Worm (Caenorhabditis elegans) whole organism, L2 larva: Measurements from ENCODE around the gene K05F6.8.

ENCODE experiments used
- ZK546.5 ChIP-seq: sonication (generic microtip); optimal IDR thresholded peaks from 2 replicates; lab custom pipeline; 2017; ENCODE audit warnings: missing biosample characterization, missing genetic modification characterization
- aly-2 ChIP-seq: fragments of 150-350 bp; optimal IDR thresholded peaks from 2 replicates; lab custom pipeline; 2014; ENCODE audit warnings: missing biosample characterization, missing genetic modification characterization
- ceh-82 ChIP-seq: fragments of 150-350 bp; optimal IDR thresholded peaks from 2 replicates; lab custom pipeline; 2014; ENCODE audit warnings: missing biosample characterization, missing genetic modification characterization
- egl-27 ChIP-seq: sonication (generic microtip); optimal IDR thresholded peaks from 3 replicates; lab custom pipeline; 2017; ENCODE audit warnings: missing biosample characterization, missing genetic modification reagents, missing genetic modification characterization
- elt-1 ChIP-seq: fragments of 150-350 bp; optimal IDR thresholded peaks from 2 replicates; lab custom pipeline; 2014; ENCODE audit warnings: missing biosample characterization, missing genetic modification characterization
- fos-1 ChIP-seq: fragments of 150-350 bp; optimal IDR thresholded peaks from 2 replicates; lab custom pipeline; 2014; ENCODE audit warnings: missing biosample characterization, missing genetic modification characterization
- lin-11 ChIP-seq: fragments of 150-350 bp; sonication (generic microtip); optimal IDR thresholded peaks from 2 replicates; lab custom pipeline; 2014; ENCODE audit warnings: missing biosample characterization, missing genetic modification characterization, inconsistent platforms, mixed read lengths
- lin-39 ChIP-seq: fragments of 150-350 bp; optimal IDR thresholded peaks from 2 replicates; lab custom pipeline; 2014; ENCODE audit warnings: missing biosample characterization, missing genetic modification reagents, missing genetic modification characterization
- lsy-2 ChIP-seq, 2 experiments: fragments of 150-350 bp in 1 of 2; sonication (generic microtip) in 1 of 2; optimal IDR thresholded peaks; 2 replicates each; lab custom pipeline; 2014 to 2017; ENCODE audit warnings: missing biosample characterization in 2 of 2, missing genetic modification characterization in 2 of 2
- nhr-11 ChIP-seq: fragments of 150-350 bp; optimal IDR thresholded peaks from 2 replicates; lab custom pipeline; 2014; ENCODE audit warnings: missing biosample characterization, missing genetic modification characterization
- peb-1 ChIP-seq: fragments of 150-350 bp; optimal IDR thresholded peaks from 2 replicates; lab custom pipeline; 2014; ENCODE audit warnings: missing biosample characterization, missing genetic modification characterization
- unc-39 ChIP-seq: fragments of 150-350 bp; optimal IDR thresholded peaks from 2 replicates; lab custom pipeline; 2014; ENCODE audit warnings: missing biosample characterization, missing genetic modification characterization
- zag-1 ChIP-seq: fragments of 150-350 bp; optimal IDR thresholded peaks from 2 replicates; lab custom pipeline; 2014; ENCODE audit warnings: missing biosample characterization, missing genetic modification characterization
- ztf-1 ChIP-seq: fragments of 200-800 bp; sonication (Bioruptor generic); conservative IDR thresholded peaks from 2 replicates; pipeline ENCODE4 v1.3.6; 2022; ENCODE audit warnings: missing genetic modification characterization, missing compliant biosample characterization

- TF ChIP-seq lsy-2 (tag; optimal IDR thresholded peaks at IDR 0.05; lab: Kevin White, UChicago) (no peak), ztf-1 (no peak), unc-39 (tag; lab: Kevin White, UChicago) (no peak), elt-1 (tag; lab: Kevin White, UChicago) (no peak), ceh-82 (tag; lab: Kevin White, UChicago) (no peak), zag-1 (tag; lab: Kevin White, UChicago) (no peak), lin-11 (tag; lab: Kevin White, UChicago) (no peak), lin-39 (tag; lab: Kevin White, UChicago) (no peak), ZK546.5 (tag; lab: Kevin White, UChicago) (no peak), nhr-11 (no peak), peb-1 (no peak), egl-27 (tag; lab: Kevin White, UChicago) (no peak), aly-2 (tag; lab: Kevin White, UChicago) (no peak), fos-1 (tag; lab: Kevin White, UChicago) (no peak)
Observed at ce11 chrII:1606079-1606478, 38.5 kb upstream of the K05F6.8 start, which contains the start of gene bath-33.
